Fruit fly (Drosophila melanogaster): ENCODE results near the gene Rim2.

DNA sequence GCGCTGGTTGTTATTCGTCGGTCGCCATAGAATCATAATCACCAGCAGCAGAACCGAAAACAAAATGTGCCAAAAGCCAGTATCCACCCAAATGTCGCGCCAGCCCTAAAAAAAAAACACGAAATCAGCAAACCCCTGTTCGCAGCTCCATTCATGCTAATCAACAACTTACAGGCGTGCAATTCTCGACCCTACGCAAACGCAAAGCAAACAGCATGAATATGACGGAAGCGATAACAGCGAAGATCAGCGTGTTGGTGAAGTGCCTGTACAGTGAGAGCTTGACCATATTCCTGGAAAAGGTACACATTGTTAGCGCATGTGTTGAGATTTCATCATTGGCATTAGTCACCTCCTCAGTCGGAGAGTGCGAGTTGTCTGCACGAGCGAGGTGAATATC is 16.1 kb downstream of the Rim2 start:
- TF ChIP-seq Pif1A (GFP tag; optimal IDR thresholded peaks at IDR 0.05), result no peak
- TF ChIP-seq D1 (tag; optimal IDR thresholded peaks at IDR 0.05), result no peak
- no peak for TF ChIP-seq Snoo (tag; optimal IDR thresholded peaks at IDR 0.05)
- TF ChIP-seq CG8159 (tag; optimal IDR thresholded peaks at IDR 0.05), result no peak
- no peak for TF ChIP-seq CG15710 (tag; optimal IDR thresholded peaks at IDR 0.05)
- no peak for TF ChIP-seq CG12605 (GFP tag; IDR thresholded peaks at IDR 0.05)
- no peak for TF ChIP-seq CG8301 (tag; optimal IDR thresholded peaks at IDR 0.05)
- no peak for TF ChIP-seq fd96Ca (GFP tag; IDR thresholded peaks at IDR 0.05)
- no peak for TF ChIP-seq CG34367 (tag; optimal IDR thresholded peaks at IDR 0.05)
- TF ChIP-seq gl (tag; optimal IDR thresholded peaks at IDR 0.05), result no peak
- no peak for TF ChIP-seq CG17806 (tag; optimal IDR thresholded peaks at IDR 0.05)

Data from whole organism, pupa.